Worm (Caenorhabditis elegans): ENCODE measurements around the gene F39G3.4.
"Not testable (repeated sequence)": the region's sequence is repeated elsewhere in the genome, so short reads cannot be mapped to it uniquely, and the experiment has no call there.

Gene F39G3.4

ce11 chrV:4760674-4761073 is 36.1 kb downstream of the F39G3.4 start, which contains the start of gene bgnt-1.4:
Gene bgnt-1.4 (plus strand): TSS chrV:4760974.
- not testable (repeated sequence) for TF ChIP-seq zag-1 (tag; optimal IDR thresholded peaks at IDR 0.05); sea-2 (GFP tag; optimal IDR thresholded peaks at IDR 0.05); fkh-10 (GFP tag; optimal IDR thresholded peaks at IDR 0.05)

DNA sequence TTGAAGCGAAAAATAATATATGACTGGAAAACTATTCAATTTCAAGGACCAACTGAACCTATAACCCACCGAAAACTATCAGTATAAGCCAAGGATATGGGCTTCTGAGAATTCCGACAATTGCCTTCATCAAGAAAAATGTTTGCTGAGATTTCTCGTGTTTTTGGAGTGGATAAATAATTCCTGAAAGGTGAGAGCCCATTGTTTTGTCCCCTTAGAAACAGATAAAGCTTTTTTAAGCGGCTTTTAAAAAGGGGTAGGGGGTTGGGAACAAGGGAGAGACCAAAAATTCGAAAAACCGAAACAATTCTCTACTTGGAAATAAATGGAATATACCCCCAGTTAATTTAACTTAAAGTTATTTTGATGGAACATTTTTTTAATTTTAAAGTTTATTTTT is 41.9 kb downstream of the F39G3.4 start, which contains the start of gene C18G1.8:
Gene C18G1.8, minus strand, starts transcription at position 101 of the 400 bp plus-strand sequence.
- TF ChIP-seq fkh-10 (GFP tag; optimal IDR thresholded peaks at IDR 0.05): no peak
- no peak for TF ChIP-seq egl-27 (tag; optimal IDR thresholded peaks at IDR 0.05)
- no peak for TF ChIP-seq sea-2 (GFP tag; optimal IDR thresholded peaks at IDR 0.05)
- no peak for TF ChIP-seq ama-1 (optimal IDR thresholded peaks at IDR 0.05)
- TF ChIP-seq nhr-237 (tag; optimal IDR thresholded peaks at IDR 0.05): no peak
- TF ChIP-seq mdl-1 (tag; optimal IDR thresholded peaks at IDR 0.05): no peak
- no peak for TF ChIP-seq R02D3.7 (tag; optimal IDR thresholded peaks at IDR 0.05)
- TF ChIP-seq mml-1 (tag; optimal IDR thresholded peaks at IDR 0.05): no peak
- TF ChIP-seq elt-3 (tag; optimal IDR thresholded peaks at IDR 0.05): no peak
- no peak for TF ChIP-seq zag-1 (tag; optimal IDR thresholded peaks at IDR 0.05)

DNA sequence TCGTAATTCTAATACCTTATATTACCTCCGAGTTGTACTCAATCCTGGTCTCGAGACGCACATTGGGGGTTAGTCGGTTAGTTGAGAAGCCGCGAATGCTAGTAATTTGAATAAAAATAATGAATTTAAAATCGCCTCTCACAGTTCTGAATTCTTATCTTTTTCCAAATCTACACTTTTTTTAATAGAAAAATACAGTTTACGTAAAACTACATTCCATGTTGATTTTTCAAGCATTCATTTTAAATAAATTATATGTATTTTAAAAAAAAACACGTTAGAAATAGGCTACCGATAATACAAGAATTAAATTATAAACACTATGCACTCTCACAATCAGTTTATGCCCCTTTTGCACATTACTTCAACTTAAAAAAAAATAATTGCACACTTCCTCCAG is 45.1 kb downstream of the F39G3.4 start, which contains the start of gene C18G1.9:
Gene C18G1.9, minus strand, starts transcription at position 101 of the 400 bp plus-strand sequence.
- TF ChIP-seq nhr-25 (tag; optimal IDR thresholded peaks at IDR 0.05): no peak
- no peak for TF ChIP-seq eor-1 (tag; optimal IDR thresholded peaks at IDR 0.05)
- no peak for TF ChIP-seq pqm-1 (tag; optimal IDR thresholded peaks at IDR 0.05)
- TF ChIP-seq nhr-11 (tag; optimal IDR thresholded peaks at IDR 0.05): no peak
- TF ChIP-seq egl-27 (tag; optimal IDR thresholded peaks at IDR 0.05): no peak
- TF ChIP-seq ZK546.5 (tag; optimal IDR thresholded peaks at IDR 0.05): no peak
- no peak for TF ChIP-seq lsy-12 (tag; optimal IDR thresholded peaks at IDR 0.05)
- TF ChIP-seq fkh-2 (tag; optimal IDR thresholded peaks at IDR 0.05): no peak
- no peak for TF ChIP-seq daf-12 (tag; optimal IDR thresholded peaks at IDR 0.05)
- no peak for TF ChIP-seq skn-1 (tag; optimal IDR thresholded peaks at IDR 0.05)
- no peak for TF ChIP-seq pha-4 (tag; optimal IDR thresholded peaks at IDR 0.05)
- no peak for TF ChIP-seq jun-1 (tag; optimal IDR thresholded peaks at IDR 0.05)
- no peak for TF ChIP-seq ceh-9 (tag; optimal IDR thresholded peaks at IDR 0.05)
- no peak for TF ChIP-seq aly-2 (tag; optimal IDR thresholded peaks at IDR 0.05)
- TF ChIP-seq mml-1 (tag; optimal IDR thresholded peaks at IDR 0.05): no peak
- TF ChIP-seq nfya-1 (tag; optimal IDR thresholded peaks at IDR 0.05; ENCODE audit: insufficient read depth): no peak

ce11 chrV:4770408-4770947 is 45.9 kb downstream of the F39G3.4 start, which contains the start of gene elt-7:
Gene elt-7 (plus strand): TSS chrV:4770670.
- TF ChIP-seq elt-2 (tag; optimal IDR thresholded peaks at IDR 0.05) (peak; percentile 71), ZK546.5 (tag; optimal IDR thresholded peaks at IDR 0.05) (no peak), nhr-28 (tag; optimal IDR thresholded peaks at IDR 0.05) (no peak), ceh-16 (tag; optimal IDR thresholded peaks at IDR 0.05) (no peak), pqm-1 (tag; optimal IDR thresholded peaks at IDR 0.05) (peak; percentile 54), zag-1 (tag; optimal IDR thresholded peaks at IDR 0.05) (no peak)

DNA sequence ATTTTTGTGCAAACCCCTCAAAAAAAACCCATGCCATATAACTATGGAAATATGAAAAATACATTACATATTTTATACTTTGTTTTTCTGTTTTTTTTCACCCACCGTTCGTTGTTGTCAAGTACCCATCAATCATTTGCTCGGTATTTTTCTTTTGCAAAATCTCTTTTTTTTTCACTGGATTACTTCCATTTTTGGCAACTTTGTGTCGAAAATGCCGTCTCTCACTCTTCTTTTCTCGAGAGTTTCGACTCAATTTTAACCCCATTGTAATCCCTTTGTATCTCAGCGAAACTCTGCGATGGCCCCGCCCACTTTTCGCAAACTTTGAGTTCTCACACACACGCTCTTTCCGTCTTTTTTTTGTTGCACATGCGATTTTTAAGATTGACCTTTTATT is 50.6 kb downstream of the F39G3.4 start:
- peak; percentile 23 for TF ChIP-seq nfya-1 (tag; optimal IDR thresholded peaks at IDR 0.05; ENCODE audit: insufficient read depth)
- no peak for TF ChIP-seq eor-1 (tag; optimal IDR thresholded peaks at IDR 0.05)
- peak; percentile 38 for TF ChIP-seq lin-39 (tag; optimal IDR thresholded peaks at IDR 0.05)
